Worm (Caenorhabditis elegans): Measurements from ENCODE around the gene C33E10.8.

ce11 chrX:17247260-17247659 is 47.4 kb downstream of the C33E10.8 start:
- TF ChIP-seq egl-27 (tag; optimal IDR thresholded peaks at IDR 0.05) (no peak), daf-12 (tag; optimal IDR thresholded peaks at IDR 0.05) (no peak), fkh-10 (GFP tag; optimal IDR thresholded peaks at IDR 0.05) (no peak)

All from whole organism, L4 larva.